Worm (Caenorhabditis elegans): ENCODE results near the gene hsd-3.

The hsd-3 gene

DNA sequence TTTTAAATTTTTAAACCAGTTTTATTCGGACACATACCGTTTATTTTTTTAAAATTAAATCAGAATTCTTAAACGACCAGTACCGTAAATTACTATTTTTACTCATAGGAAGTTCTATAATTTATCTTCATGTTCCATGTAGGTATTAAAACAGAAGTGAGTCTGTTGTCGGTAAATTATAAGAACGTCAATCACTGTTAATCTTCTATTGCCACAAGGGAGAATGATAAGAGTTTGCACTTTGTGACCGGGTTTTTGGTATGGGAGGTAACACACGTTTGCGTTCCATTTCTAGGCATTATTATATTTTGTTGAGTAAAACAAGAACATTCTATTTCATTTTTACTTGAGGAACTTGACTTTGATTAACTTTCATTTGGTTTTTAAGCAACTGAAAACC, at the start of gene hsd-3:
TSS of gene hsd-3 (plus strand) at position 301 of the 400 bp plus-strand sequence.
- TF ChIP-seq hpl-2 (GFP tag; optimal IDR thresholded peaks at IDR 0.05) (no peak), egl-13 (tag; optimal IDR thresholded peaks at IDR 0.05) (no peak), ceh-88 (GFP tag; IDR thresholded peaks at IDR 0.05) (no peak), pag-3 (tag; optimal IDR thresholded peaks at IDR 0.05; ENCODE audit: borderline replicate concordance, insufficient read depth) (no peak)

DNA sequence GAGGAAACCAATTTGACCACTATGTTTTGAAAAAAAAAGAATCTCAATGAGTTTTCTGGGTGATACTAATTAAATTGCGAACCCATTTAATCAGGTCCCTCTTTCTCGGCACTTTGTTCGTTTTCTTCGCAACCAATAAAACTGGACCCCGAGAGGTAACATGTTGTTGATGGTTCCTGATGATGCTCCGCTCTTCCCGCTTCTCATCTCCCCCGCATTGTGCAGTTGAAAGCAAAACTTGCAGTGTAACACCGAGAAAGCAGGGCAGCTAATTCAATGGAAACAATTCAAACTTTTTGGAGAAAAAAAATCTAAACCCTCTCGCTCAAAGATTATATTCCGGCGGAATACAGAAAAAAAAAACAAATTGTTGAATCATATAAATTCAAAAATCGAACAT, 49.7 kb upstream of the hsd-3 start:
- TF ChIP-seq rnt-1 (tag; optimal IDR thresholded peaks at IDR 0.05), result peak; percentile 13
- no peak for TF ChIP-seq snu-23 (GFP tag; optimal IDR thresholded peaks at IDR 0.05)
- no peak for TF ChIP-seq efl-1 (optimal IDR thresholded peaks at IDR 0.05)
- peak in 1 of 2 experiments; percentile 68 for TF ChIP-seq efl-1 (GFP tag; optimal IDR thresholded peaks at IDR 0.05 in 1 of 2)
- no peak for TF ChIP-seq tbx-2 (tag; optimal IDR thresholded peaks at IDR 0.05)
- peak; percentile 36 for TF ChIP-seq dsc-1 (tag; optimal IDR thresholded peaks at IDR 0.05)
- TF ChIP-seq nhr-77 (tag; optimal IDR thresholded peaks at IDR 0.05), result no peak
- peak; percentile 67 for TF ChIP-seq lin-14 (GFP tag; optimal IDR thresholded peaks at IDR 0.05)

DNA sequence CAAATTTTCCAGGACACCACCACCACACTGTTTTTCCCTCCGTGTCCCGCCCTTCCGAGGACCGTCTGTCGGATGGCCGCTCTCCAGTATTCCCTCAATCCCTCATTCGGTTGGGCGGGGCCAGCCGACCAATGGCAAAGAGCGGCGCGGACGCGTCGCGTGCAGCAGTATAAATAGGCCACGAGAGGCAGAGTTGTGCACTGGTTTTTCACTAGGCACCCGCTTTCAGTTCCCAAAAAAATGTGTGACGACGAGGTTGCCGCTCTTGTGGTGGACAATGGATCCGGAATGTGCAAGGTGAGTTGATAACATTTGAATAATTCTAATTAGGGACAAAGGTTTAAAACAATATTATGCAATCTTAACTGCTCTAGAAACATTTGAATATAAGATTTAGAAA, 48.7 kb upstream of the hsd-3 start, which contains the start of gene act-4:
TSS of gene act-4 (plus strand) at position 200 of the 400 bp plus-strand sequence.
- TF ChIP-seq swsn-7 (tag; optimal IDR thresholded peaks at IDR 0.05), result peak; percentile 77
- no peak for TF ChIP-seq nhr-28 (tag; optimal IDR thresholded peaks at IDR 0.05)
- TF ChIP-seq rnt-1 (tag; optimal IDR thresholded peaks at IDR 0.05), result peak; percentile 80
- peak; percentile 70 for TF ChIP-seq tbx-2 (tag; optimal IDR thresholded peaks at IDR 0.05)
- peak; percentile 52 for TF ChIP-seq unc-86 (tag; optimal IDR thresholded peaks at IDR 0.05)
- no peak for TF ChIP-seq ceh-90 (tag; optimal IDR thresholded peaks at IDR 0.05)
- peak in 1 of 2 experiments; percentile 51 for TF ChIP-seq ztf-11 (tag; optimal IDR thresholded peaks at IDR 0.05)
- TF ChIP-seq nhr-77 (tag; optimal IDR thresholded peaks at IDR 0.05), result no peak
- peak; percentile 26 for TF ChIP-seq ceh-8 (GFP tag; optimal IDR thresholded peaks at IDR 0.05)
- peak; percentile 87 for TF ChIP-seq lin-14 (GFP tag; optimal IDR thresholded peaks at IDR 0.05)
- no peak for TF ChIP-seq nhr-237 (tag; optimal IDR thresholded peaks at IDR 0.05)
- peak; percentile 59 for TF ChIP-seq ztf-4 (tag; optimal IDR thresholded peaks at IDR 0.05)
- TF ChIP-seq egl-13 (tag; optimal IDR thresholded peaks at IDR 0.05), result peak; percentile 7
- peak in 1 of 2 experiments; percentile 39 for TF ChIP-seq egl-27 (tag; optimal IDR thresholded peaks at IDR 0.05)
- TF ChIP-seq efl-3 (GFP tag; optimal IDR thresholded peaks at IDR 0.05), result no peak
- TF ChIP-seq unc-30 (tag; optimal IDR thresholded peaks at IDR 0.05), result no peak
- TF ChIP-seq nhr-85 (tag), result no peak
- TF ChIP-seq lin-39 (tag; optimal IDR thresholded peaks at IDR 0.05), result peak; percentile 24
- 0 out of 2 replicates have a peak, but pooled peaks have one; percentile 15 for TF ChIP-seq unc-98 (GFP tag; IDR thresholded peaks at IDR 0.05)
- no peak for TF ChIP-seq mef-2 (tag; optimal IDR thresholded peaks at IDR 0.05)
- no peak for TF ChIP-seq tlp-1 (tag; optimal IDR thresholded peaks at IDR 0.05)
- peak; percentile 43; the same call in 1 of the 2 replicates for TF ChIP-seq grh-1 (GFP tag; IDR thresholded peaks at IDR 0.05)
- TF ChIP-seq mdl-1 (tag; optimal IDR thresholded peaks at IDR 0.05), result peak in 1 of 2 experiments; percentile 27
- peak; percentile 38 for TF ChIP-seq fkh-10 (GFP tag; optimal IDR thresholded peaks at IDR 0.05)
- peak; percentile 40 for TF ChIP-seq zip-4 (GFP tag; optimal IDR thresholded peaks at IDR 0.05)
- peak; percentile 65 for TF ChIP-seq nhr-20 (tag; optimal IDR thresholded peaks at IDR 0.05)
- no peak; the same call in 1 of the 2 replicates for TF ChIP-seq mab-9 (GFP tag; IDR thresholded peaks at IDR 0.05)
- no peak for TF ChIP-seq nhr-11 (tag; optimal IDR thresholded peaks at IDR 0.05)
- peak; percentile 20 for TF ChIP-seq C16A3.4 (tag; optimal IDR thresholded peaks at IDR 0.05)
- TF ChIP-seq hlh-4 (tag; optimal IDR thresholded peaks at IDR 0.05), result no peak
- TF ChIP-seq elt-3 (tag; optimal IDR thresholded peaks at IDR 0.05), result no peak
- peak; percentile 49 for TF ChIP-seq ceh-63 (GFP tag; optimal IDR thresholded peaks at IDR 0.05)
- no peak for TF ChIP-seq ceh-88 (GFP tag; IDR thresholded peaks at IDR 0.05)
- TF ChIP-seq aha-1 (tag; optimal IDR thresholded peaks at IDR 0.05), result no peak
- no peak for TF ChIP-seq sptf-1 (tag; optimal IDR thresholded peaks at IDR 0.05)
- TF ChIP-seq pag-3 (tag; optimal IDR thresholded peaks at IDR 0.05; ENCODE audit: borderline replicate concordance, insufficient read depth), result no peak
- peak; percentile 71 for TF ChIP-seq irx-1 (tag; optimal IDR thresholded peaks at IDR 0.05)
- peak; percentile 79 for TF ChIP-seq nhr-47 (tag; optimal IDR thresholded peaks at IDR 0.05)
- TF ChIP-seq vab-15 (tag; optimal IDR thresholded peaks at IDR 0.05), result no peak
- no peak for TF ChIP-seq pax-3 (tag; optimal IDR thresholded peaks at IDR 0.05)
- no peak for TF ChIP-seq pqm-1 (tag; optimal IDR thresholded peaks at IDR 0.05)
- peak; percentile 63 for TF ChIP-seq sup-37 (GFP tag; optimal IDR thresholded peaks at IDR 0.05)
- TF ChIP-seq mep-1 (tag; optimal IDR thresholded peaks at IDR 0.05), result peak; percentile 69

Measured in whole organism, L1 larva.